Fruit fly (Drosophila melanogaster) whole organism, wandering third instar larva: Measurements from ENCODE around the gene CG34056.
A peak's percentile ranks its signal among the peaks of the same experiment; 100 is the strongest.

ENCODE experiments used
- Abd-B ChIP-seq: fragments of >200 bp; optimal IDR thresholded peaks from 2 replicates; lab custom pipeline; 2017; ENCODE audit warnings: missing biosample characterization, missing genetic modification characterization
- CG32264 ChIP-seq: fragments of 200-800 bp; sonication (Bioruptor generic); optimal IDR thresholded peaks from 2 replicates; lab custom pipeline; 2016; ENCODE audit warnings: missing biosample characterization, missing genetic modification characterization
- CG9705 ChIP-seq: fragments of 200-800 bp; sonication (Bioruptor generic); optimal IDR thresholded peaks from 2 replicates; lab custom pipeline; 2018; ENCODE audit warnings: missing biosample characterization, mild to moderate bottlenecking, missing genetic modification characterization
- CrebA ChIP-seq: fragments of 200-800 bp; sonication (Bioruptor generic); optimal IDR thresholded peaks from 2 replicates; lab custom pipeline; 2016; ENCODE audit warnings: missing biosample characterization, mild to moderate bottlenecking, missing genetic modification characterization, borderline replicate concordance
- Dif ChIP-seq: fragments of 200-275, 200-300 bp; sonication (Bioruptor generic); optimal IDR thresholded peaks from 2 replicates; lab custom pipeline; 2018; ENCODE audit warnings: missing biosample characterization, missing genetic modification characterization; ENCODE audit not compliant: partially characterized antibody
- GATAd ChIP-seq: sonication (Bioruptor generic); optimal IDR thresholded peaks from 2 replicates; lab custom pipeline; 2016; ENCODE audit warnings: missing biosample characterization, missing genetic modification characterization
- HLH106 ChIP-seq: fragments of 200-800 bp; optimal IDR thresholded peaks from 3 replicates; lab custom pipeline; 2019; ENCODE audit warnings: missing biosample characterization, mild to moderate bottlenecking, missing genetic modification characterization, moderate library complexity
- Hnf4 ChIP-seq: fragments of 200-800 bp; sonication (Bioruptor generic); optimal IDR thresholded peaks from 2 replicates; lab custom pipeline; 2016; ENCODE audit warnings: missing biosample characterization, mild to moderate bottlenecking, missing genetic modification characterization
- Hr83 ChIP-seq: fragments of 200-300 bp; sonication (Bioruptor generic); optimal IDR thresholded peaks from 2 replicates; lab custom pipeline; 2016; ENCODE audit warnings: missing biosample characterization, mild to moderate bottlenecking, missing genetic modification characterization, moderate library complexity; ENCODE audit not compliant: poor library complexity, severe bottlenecking
- Jra ChIP-seq: sonication (Bioruptor generic); optimal IDR thresholded peaks from 2 replicates; lab custom pipeline; 2016; ENCODE audit warnings: missing biosample characterization, missing genetic modification characterization
- OdsH ChIP-seq: fragments of 200-800 bp; sonication (Bioruptor generic); optimal IDR thresholded peaks from 2 replicates; lab custom pipeline; 2016; ENCODE audit warnings: missing biosample characterization, mild to moderate bottlenecking, missing genetic modification characterization
- Rel ChIP-seq, 2 experiments: fragments of 200-800 bp; sonication (Bioruptor generic) in 1 of 2; optimal IDR thresholded peaks; 2 replicates in 1 of 2; 3 replicates in 1 of 2; lab custom pipeline; 2016 to 2019; ENCODE audit warnings: mild to moderate bottlenecking in 2 of 2, missing biosample characterization in 2 of 2, missing genetic modification characterization in 2 of 2, moderate library complexity in 1 of 2
- Sp1 ChIP-seq: fragments of 200-800 bp; sonication (Bioruptor generic); optimal IDR thresholded peaks from 3 replicates; lab custom pipeline; 2019; ENCODE audit warnings: missing biosample characterization, mild to moderate bottlenecking, missing genetic modification characterization, moderate library complexity
- Vsx2 ChIP-seq: fragments of 200-300, 225-300 bp; sonication (Bioruptor generic); optimal IDR thresholded peaks from 2 replicates; lab custom pipeline; 2018; ENCODE audit warnings: missing biosample characterization, missing genetic modification characterization; ENCODE audit not compliant: partially characterized antibody
- brk ChIP-seq: fragments of 200-800 bp; sonication (Bioruptor generic); optimal IDR thresholded peaks from 2 replicates; lab custom pipeline; 2016; ENCODE audit warnings: missing biosample characterization, mild to moderate bottlenecking, missing genetic modification characterization
- dl ChIP-seq, 2 experiments: fragments of 175-275, 200-275 bp in 1 of 2; fragments of 200-275 bp in 1 of 2; sonication (Bioruptor generic); optimal IDR thresholded peaks; lab custom pipeline; 2018; ENCODE audit warnings: mild to moderate bottlenecking in 2 of 2, missing biosample characterization in 2 of 2, missing genetic modification characterization in 2 of 2, moderate library complexity in 2 of 2; ENCODE audit not compliant: partially characterized antibody in 2 of 2, insufficient read depth in 1 of 2
- dmrt93B ChIP-seq: fragments of 200-800 bp; sonication (Bioruptor generic); optimal IDR thresholded peaks from 2 replicates; lab custom pipeline; 2018; ENCODE audit warnings: missing biosample characterization, mild to moderate bottlenecking, missing genetic modification characterization
- fru ChIP-seq: fragments of 200-800 bp; sonication (Bioruptor generic); optimal IDR thresholded peaks from 3 replicates; lab custom pipeline; 2016; ENCODE audit warnings: missing biosample characterization, mild to moderate bottlenecking, missing genetic modification characterization
- h ChIP-seq: fragments of 200-800 bp; sonication (Bioruptor generic); optimal IDR thresholded peaks from 3 replicates; lab custom pipeline; 2016; ENCODE audit warnings: missing biosample characterization, mild to moderate bottlenecking, missing genetic modification characterization
- jim ChIP-seq: fragments of 175-275, 200-325 bp; sonication (Bioruptor generic); optimal IDR thresholded peaks from 2 replicates; lab custom pipeline; 2016; ENCODE audit warnings: missing biosample characterization, mild to moderate bottlenecking, missing genetic modification characterization
- lola ChIP-seq: fragments of >200 bp; optimal IDR thresholded peaks from 2 replicates; lab custom pipeline; 2017; ENCODE audit warnings: missing biosample characterization, missing genetic modification characterization
- pan ChIP-seq: fragments of >200 bp; optimal IDR thresholded peaks from 2 replicates; lab custom pipeline; 2017
- rgr ChIP-seq: fragments of 200-800 bp; sonication (Bioruptor generic); optimal IDR thresholded peaks from 3 replicates; lab custom pipeline; 2016; ENCODE audit warnings: missing biosample characterization, mild to moderate bottlenecking, missing genetic modification characterization
- sage ChIP-seq: fragments of 200-800 bp; sonication (Bioruptor generic); optimal IDR thresholded peaks from 2 replicates; lab custom pipeline; 2016; ENCODE audit warnings: missing biosample characterization, mild to moderate bottlenecking, missing genetic modification characterization
- sv ChIP-seq: fragments of 200-800 bp; sonication (Bioruptor generic); optimal IDR thresholded peaks from 3 replicates; lab custom pipeline; 2016; ENCODE audit warnings: missing biosample characterization, missing genetic modification characterization
- tai ChIP-seq: sonication (Bioruptor generic); optimal IDR thresholded peaks from 2 replicates; lab custom pipeline; 2016; ENCODE audit warnings: missing biosample characterization, missing genetic modification characterization
- usp ChIP-seq: fragments of >200 bp; optimal IDR thresholded peaks from 2 replicates; lab custom pipeline; 2017; ENCODE audit warnings: missing biosample characterization, missing genetic modification characterization
- woc ChIP-seq: sonication (Bioruptor generic); optimal IDR thresholded peaks from 2 replicates; lab custom pipeline; 2016; ENCODE audit warnings: missing biosample characterization, mild to moderate bottlenecking, missing genetic modification characterization

CG34056 gene

DNA sequence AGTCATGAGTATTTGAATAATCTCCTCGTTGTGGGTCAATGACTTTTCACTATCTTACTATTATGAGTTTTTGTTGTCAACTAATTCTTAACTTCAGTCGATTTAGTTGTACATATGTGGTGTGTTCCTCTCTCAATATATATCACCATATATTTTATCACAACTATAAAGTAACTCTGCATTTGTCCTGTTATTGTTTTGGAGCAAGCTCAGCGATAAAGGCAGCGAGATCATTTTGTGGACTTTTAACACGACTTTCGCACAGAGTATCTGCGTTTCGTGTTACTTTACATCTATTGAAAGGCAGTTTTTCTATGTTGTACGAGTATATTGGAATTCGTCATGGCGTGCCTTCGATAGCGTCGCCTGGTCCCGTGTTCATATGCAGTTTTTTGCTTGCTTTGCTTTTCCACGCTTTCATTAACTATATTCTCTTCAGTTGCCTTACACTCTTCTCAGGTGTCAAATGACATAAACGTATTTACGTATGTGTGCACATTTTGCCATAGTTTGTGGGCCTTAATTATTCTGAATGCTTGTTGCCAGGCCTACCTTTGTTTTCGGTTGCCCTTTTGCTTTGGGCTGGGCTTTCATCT is 20.2 kb upstream of the CG34056 start:
- TF ChIP-seq Jra: no peak
- TF ChIP-seq Rel (GFP tag; optimal IDR thresholded peaks at IDR 0.05; lab: Kevin White, UChicago): no peak
- TF ChIP-seq Rel (tag; optimal IDR thresholded peaks at IDR 0.05; lab: Kevin White, UChicago): no peak
- no peak for TF ChIP-seq GATAd (GFP tag; lab: Kevin White, UChicago)
- no peak for TF ChIP-seq lola
- TF ChIP-seq Hr83 (GFP tag; lab: Kevin White, UChicago): no peak
- TF ChIP-seq OdsH (GFP tag; lab: Kevin White, UChicago): no peak
- no peak for TF ChIP-seq dmrt93B
- no peak for TF ChIP-seq pan (lab: Kevin White, UChicago)
- no peak for TF ChIP-seq tai (GFP tag; lab: Kevin White, UChicago)

- TF ChIP-seq brk (GFP tag; lab: Kevin White, UChicago) (no peak), Hr83 (GFP tag; lab: Kevin White, UChicago) (peak; percentile 1), Abd-B (GFP tag; lab: Kevin White, UChicago) (no peak)
These were observed 19.7 kb upstream of the CG34056 start for dm6 chr3L:876087-876486.

dm6 chr3L:876656-877055 is 19.1 kb upstream of the CG34056 start:
- no peak for TF ChIP-seq sv (GFP tag; lab: Kevin White, UChicago)
- TF ChIP-seq Rel (GFP tag; optimal IDR thresholded peaks at IDR 0.05; lab: Kevin White, UChicago): no peak
- peak; percentile 17 for TF ChIP-seq Rel (tag; optimal IDR thresholded peaks at IDR 0.05; lab: Kevin White, UChicago)

dm6 chr3L:880851-881250 is 14.9 kb upstream of the CG34056 start:
- TF ChIP-seq brk (GFP tag; lab: Kevin White, UChicago) (no peak), Dif (GFP tag; lab: Kevin White, UChicago) (peak; percentile 96), Abd-B (GFP tag; lab: Kevin White, UChicago) (no peak), woc (GFP tag; lab: Kevin White, UChicago) (no peak), usp (no peak), rgr (no peak), HLH106 (tag; lab: Kevin White, UChicago) (no peak), sage (GFP tag; lab: Kevin White, UChicago) (no peak), CG32264 (GFP tag; lab: Kevin White, UChicago) (no peak), jim (GFP tag; lab: Kevin White, UChicago) (no peak), dl (GFP tag; optimal IDR thresholded peaks at IDR 0.05; lab: Kevin White, UChicago; ENCODE audit: insufficient read depth in 1 of 2, partially characterized antibody in 2 of 2) (peak; percentile 78 to 91), fru (no peak), CrebA (no peak), dmrt93B (no peak)
- TF ChIP-seq, all 38 proteins: peak for 2

- no peak for TF ChIP-seq Hr83 (GFP tag; lab: Kevin White, UChicago)
- peak; percentile 30 for TF ChIP-seq Hnf4 (GFP tag; lab: Kevin White, UChicago)
- no peak for TF ChIP-seq CrebA
- TF ChIP-seq Dif (GFP tag; lab: Kevin White, UChicago): peak; percentile 83
- TF ChIP-seq dl (GFP tag; optimal IDR thresholded peaks at IDR 0.05; lab: Kevin White, UChicago; ENCODE audit: insufficient read depth in 1 of 2, partially characterized antibody in 2 of 2): peak; percentile 77 to 82
- peak; percentile 31 for TF ChIP-seq rgr
- TF ChIP-seq, all 38 proteins: peak for 4
These were observed 14.1 kb upstream of the CG34056 start, which contains the start of gene CG13907 for dm6 chr3L:881496-882235. Gene CG13907 (minus strand): TSS chr3L:882013.

- TF ChIP-seq dl (GFP tag; optimal IDR thresholded peaks at IDR 0.05; lab: Kevin White, UChicago; ENCODE audit: insufficient read depth in 1 of 2, partially characterized antibody in 2 of 2) (no peak), CG32264 (GFP tag; lab: Kevin White, UChicago) (no peak), CrebA (no peak), HLH106 (tag; lab: Kevin White, UChicago) (no peak), CG9705 (no peak), OdsH (GFP tag; lab: Kevin White, UChicago) (no peak), jim (GFP tag; lab: Kevin White, UChicago) (no peak), h (GFP tag; lab: Kevin White, UChicago) (no peak), sv (GFP tag; lab: Kevin White, UChicago) (no peak), Jra (no peak), lola (no peak), Sp1 (GFP tag; lab: Kevin White, UChicago) (no peak), Hr83 (GFP tag; lab: Kevin White, UChicago) (no peak), usp (no peak), Abd-B (GFP tag; lab: Kevin White, UChicago) (no peak), Vsx2 (GFP tag; lab: Kevin White, UChicago) (no peak), pan (lab: Kevin White, UChicago) (no peak)
- TF ChIP-seq, all 38 proteins: peak for 0
These were observed 13.4 kb upstream of the CG34056 start for dm6 chr3L:882236-882891.
